Worm (Caenorhabditis elegans): ENCODE results near the gene T23G7.2.

DNA sequence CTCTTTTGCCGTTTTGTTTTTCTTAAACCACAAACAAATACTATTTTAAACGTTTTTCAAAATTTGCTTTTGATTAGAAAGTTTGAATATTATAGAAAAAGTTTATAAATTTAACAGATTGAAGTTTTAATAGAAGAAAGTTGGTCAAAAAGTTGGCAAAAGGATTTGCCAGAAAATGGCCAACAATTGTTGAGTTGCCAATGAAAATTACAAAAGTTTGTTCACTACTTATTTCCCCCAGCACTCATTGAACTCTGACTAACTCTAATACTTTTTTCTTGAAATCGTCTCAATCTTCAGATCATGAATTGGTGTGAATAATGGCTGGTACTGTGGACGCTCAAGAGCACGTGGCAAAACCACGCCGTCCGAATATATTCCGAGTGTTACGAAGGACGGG is 37.3 kb upstream of the T23G7.2 start, which contains the start of gene ZK1067.4:
- TF ChIP-seq skn-1 (tag; optimal IDR thresholded peaks at IDR 0.05) = no peak
- no peak for TF ChIP-seq nhr-12 (tag; optimal IDR thresholded peaks at IDR 0.05)
- TF ChIP-seq ceh-82 (tag; optimal IDR thresholded peaks at IDR 0.05) = no peak
- no peak for TF ChIP-seq vab-15 (tag; optimal IDR thresholded peaks at IDR 0.05)
- TF ChIP-seq zip-4 (GFP tag; optimal IDR thresholded peaks at IDR 0.05) = no peak
- no peak for TF ChIP-seq mep-1 (tag; optimal IDR thresholded peaks at IDR 0.05)

All from whole organism, L1 larva.